Worm (Caenorhabditis elegans): ENCODE results near the gene ifet-1.

- peak in 1 of 2 experiments; percentile 89 for TF ChIP-seq unc-62 (GFP tag; optimal IDR thresholded peaks at IDR 0.05 in 1 of 2)
- no peak for TF ChIP-seq unc-62 (tag; optimal IDR thresholded peaks at IDR 0.05)
- no peak for TF ChIP-seq zip-11 (GFP tag; IDR thresholded peaks at IDR 0.05)
- TF ChIP-seq mes-2 (tag; optimal IDR thresholded peaks at IDR 0.05; ENCODE audit: poor library complexity, severe bottlenecking): no peak
- TF ChIP-seq nhr-6 (tag; optimal IDR thresholded peaks at IDR 0.05): no peak
- TF ChIP-seq nhr-237 (tag; optimal IDR thresholded peaks at IDR 0.05): no peak
- TF ChIP-seq unc-130 (GFP tag; optimal IDR thresholded peaks at IDR 0.05): no peak
- no peak for TF ChIP-seq Y5F2A.4 (GFP tag; optimal IDR thresholded peaks at IDR 0.05)
These were observed 48.5 kb upstream of the ifet-1 start for ce11 chrIII:4523411-4523810.

Measured in whole organism, L4 larva.